Worm (Caenorhabditis elegans) whole organism, L3 larva: ENCODE results near the gene srt-18.

Experiments
- R02D3.7 ChIP-seq: fragments of 150-350 bp; optimal IDR thresholded peaks from 2 replicates; lab custom pipeline; 2014; ENCODE audit warnings: missing biosample characterization, missing genetic modification characterization
- ceh-9 ChIP-seq: sonication (generic microtip); optimal IDR thresholded peaks from 2 replicates; lab custom pipeline; 2018; ENCODE audit warnings: missing biosample characterization, missing genetic modification characterization
- lin-15B ChIP-seq: fragments of 150-350 bp; optimal IDR thresholded peaks from 2 replicates; lab custom pipeline; 2014; ENCODE audit warnings: missing biosample characterization, missing genetic modification characterization
- nfya-1 ChIP-seq: sonication (generic microtip); optimal IDR thresholded peaks from 2 replicates; lab custom pipeline; 2017; ENCODE audit warnings: missing genetic modification characterization, mild to moderate bottlenecking, missing compliant biosample characterization, antibody characterized with exemption, moderate library complexity; ENCODE audit not compliant: insufficient read depth
- nhr-237 ChIP-seq: fragments of 150-350 bp; optimal IDR thresholded peaks from 2 replicates; lab custom pipeline; 2014; ENCODE audit warnings: missing biosample characterization, missing genetic modification characterization
- nhr-25 ChIP-seq: sonication (generic microtip); optimal IDR thresholded peaks from 2 replicates; lab custom pipeline; 2017; ENCODE audit warnings: missing biosample characterization, missing genetic modification characterization
- nhr-77 ChIP-seq: fragments of 150-350 bp; optimal IDR thresholded peaks from 2 replicates; lab custom pipeline; 2014; ENCODE audit warnings: missing biosample characterization, missing genetic modification characterization
- pha-4 ChIP-seq: fragments of 150-350 bp; optimal IDR thresholded peaks from 2 replicates; lab custom pipeline; 2014; ENCODE audit warnings: missing biosample characterization, missing genetic modification reagents, missing genetic modification characterization
- pqm-1 ChIP-seq: fragments of 150-350 bp; optimal IDR thresholded peaks from 2 replicates; lab custom pipeline; 2017; ENCODE audit warnings: missing biosample characterization, missing genetic modification characterization, inconsistent platforms
- skn-1 ChIP-seq: fragments of 150-350 bp; optimal IDR thresholded peaks from 2 replicates; lab custom pipeline; 2014; ENCODE audit warnings: missing biosample characterization, missing genetic modification characterization
- unc-62 ChIP-seq: fragments of 150-350 bp; sonication (generic microtip); optimal IDR thresholded peaks from 4 replicates; lab custom pipeline; 2014; ENCODE audit warnings: missing biosample characterization, missing genetic modification reagents, missing genetic modification characterization

ce11 chrV:9058627-9059026, 43.2 kb upstream of the srt-18 start, which contains the start of gene C25E10.11:
- TF ChIP-seq pha-4 (tag; lab: Kevin White, UChicago) (no peak), nhr-77 (tag; lab: Kevin White, UChicago) (no peak), nhr-237 (no peak), unc-62 (GFP tag; lab: Kevin White, UChicago) (no peak), nfya-1 (tag; lab: Kevin White, UChicago) (no peak), ceh-9 (tag; lab: Kevin White, UChicago) (no peak), R02D3.7 (tag; lab: Kevin White, UChicago) (no peak), nhr-25 (tag; lab: Kevin White, UChicago) (no peak), skn-1 (tag; lab: Kevin White, UChicago) (no peak), lin-15B (no peak), pqm-1 (no peak)
